Fruit fly (Drosophila melanogaster) whole organism, pupa: ENCODE results near the gene CG13801.

Source experiments
- CG10348 ChIP-seq: fragments of 200-800 bp; sonication (Bioruptor generic); IDR thresholded peaks from 2 replicates; pipeline ENCODE4 v1.3.6; 2022; ENCODE audit warnings: missing biosample characterization, missing genetic modification characterization
- CG14655 ChIP-seq: fragments of 200-800 bp; sonication (Bioruptor generic); optimal IDR thresholded peaks from 3 replicates; lab custom pipeline; 2017; ENCODE audit warnings: mild to moderate bottlenecking, missing biosample characterization, missing genetic modification reagents, missing genetic modification characterization
- CG17806 ChIP-seq: fragments of 200-800 bp; sonication (Bioruptor generic); optimal IDR thresholded peaks from 2 replicates; lab custom pipeline; 2018; ENCODE audit warnings: missing biosample characterization, mild to moderate bottlenecking, missing genetic modification characterization, moderate library complexity
- CG32121 ChIP-seq: fragments of 200-800 bp; sonication (Bioruptor generic); IDR thresholded peaks from 2 replicates; pipeline ENCODE4 v1.3.6; 2022; ENCODE audit warnings: missing biosample characterization, missing genetic modification characterization
- CG34367 ChIP-seq: fragments of 200-800 bp; sonication (Bioruptor generic); optimal IDR thresholded peaks from 2 replicates; lab custom pipeline; 2018; ENCODE audit warnings: missing biosample characterization, mild to moderate bottlenecking, missing genetic modification characterization
- CG4496 ChIP-seq: fragments of 200-800 bp; sonication (Bioruptor generic); IDR thresholded peaks from 3 replicates; pipeline ENCODE4 v1.3.6; 2022; ENCODE audit warnings: missing biosample characterization, missing genetic modification characterization
- D1 ChIP-seq: fragments of 200-800 bp; sonication (Bioruptor generic); optimal IDR thresholded peaks from 2 replicates; lab custom pipeline; 2018; ENCODE audit warnings: missing biosample characterization, mild to moderate bottlenecking, missing genetic modification characterization, moderate library complexity
- EcR ChIP-seq: fragments of 200-800 bp; sonication (Bioruptor generic); optimal IDR thresholded peaks from 3 replicates; lab custom pipeline; 2019; ENCODE audit warnings: missing biosample characterization, missing genetic modification characterization, mild to moderate bottlenecking, moderate library complexity, missing genetic modification reagents
- Snoo ChIP-seq: fragments of 200-800 bp; sonication (Bioruptor generic); optimal IDR thresholded peaks from 3 replicates; lab custom pipeline; 2017; ENCODE audit warnings: missing biosample characterization, mild to moderate bottlenecking, missing genetic modification characterization, inconsistent platforms
- fd96Ca ChIP-seq: fragments of 200-800 bp; sonication (Bioruptor generic); IDR thresholded peaks from 3 replicates; pipeline ENCODE4 v1.3.6; 2022; ENCODE audit warnings: missing biosample characterization, missing genetic modification characterization
- gl ChIP-seq: fragments of 200-800 bp; sonication (Bioruptor generic); optimal IDR thresholded peaks from 2 replicates; lab custom pipeline; 2018; ENCODE audit warnings: missing biosample characterization, mild to moderate bottlenecking, missing genetic modification characterization
- rn ChIP-seq: fragments of 200-800 bp; sonication (Bioruptor generic); IDR thresholded peaks from 2 replicates; pipeline ENCODE4 v1.3.6; 2022; ENCODE audit warnings: missing biosample characterization, missing genetic modification characterization

- TF ChIP-seq fd96Ca (no peak), EcR (GFP tag; lab: Kevin White, UChicago) (no peak), D1 (no peak), CG17806 (tag; lab: Kevin White, UChicago) (no peak), CG14655 (no peak), Snoo (tag; lab: Kevin White, UChicago) (no peak), CG4496 (GFP tag; lab: Robert Waterston, UW) (no peak), gl (tag; lab: Kevin White, UChicago) (no peak), rn (GFP tag; lab: Robert Waterston, UW) (no peak), CG34367 (tag; lab: Kevin White, UChicago) (no peak), CG10348 (GFP tag; lab: Robert Waterston, UW) (no peak), CG32121 (GFP tag; lab: Robert Waterston, UW) (no peak)
Observed at dm6 chr3L:2397571-2398187, 37.3 kb downstream of the CG13801 start.
